Worm (Caenorhabditis elegans): ENCODE measurements around the gene nuo-5.

Gene nuo-5

ce11 chrV:2683497-2683896 is 15.3 kb upstream of the nuo-5 start:
- no peak for TF ChIP-seq spr-3 (GFP tag; optimal IDR thresholded peaks at IDR 0.05)
- TF ChIP-seq nhr-28 (tag; optimal IDR thresholded peaks at IDR 0.05): peak; percentile 92

ce11 chrV:2684227-2684626 is 14.5 kb upstream of the nuo-5 start:
- TF ChIP-seq dpl-1 (GFP tag; optimal IDR thresholded peaks at IDR 0.05) (no peak), set-16 (GFP tag; IDR thresholded peaks at IDR 0.05) (no peak), aha-1 (tag) (peak; percentile 96), ceh-62 (tag; optimal IDR thresholded peaks at IDR 0.05) (no peak)

- no peak for TF ChIP-seq spr-1 (tag; optimal IDR thresholded peaks at IDR 0.05)
- TF ChIP-seq F10B5.3 (tag; optimal IDR thresholded peaks at IDR 0.05): no peak
- TF ChIP-seq saeg-2 (GFP tag; IDR thresholded peaks at IDR 0.05): no peak
- TF ChIP-seq lim-7 (GFP tag; IDR thresholded peaks at IDR 0.05): no peak
- TF ChIP-seq tra-1 (GFP tag; IDR thresholded peaks at IDR 0.05): peak; percentile 6; the same call in 1 of the 2 replicates
- no peak for TF ChIP-seq nhr-11 (tag; optimal IDR thresholded peaks at IDR 0.05)
- TF ChIP-seq zfp-3 (GFP tag; conservative IDR thresholded peaks at IDR 0.05): no peak
- no peak for TF ChIP-seq F44E2.7 (GFP tag; IDR thresholded peaks at IDR 0.05)
Measured at ce11 chrV:2688562-2688961, 10.2 kb upstream of the nuo-5 start.

- no peak for TF ChIP-seq zip-11 (GFP tag; IDR thresholded peaks at IDR 0.05)
- peak; percentile 59 for TF ChIP-seq set-16 (GFP tag; IDR thresholded peaks at IDR 0.05)
Measured at ce11 chrV:2690478-2690877, 8.3 kb upstream of the nuo-5 start.

ce11 chrV:2690948-2691347 is 7.8 kb upstream of the nuo-5 start:
- no peak for TF ChIP-seq dmd-6 (GFP tag; IDR thresholded peaks at IDR 0.05)
- no peak for TF ChIP-seq nhr-11 (tag; optimal IDR thresholded peaks at IDR 0.05)
- TF ChIP-seq Y48G9A.11 (GFP tag; IDR thresholded peaks at IDR 0.05): no peak
- TF ChIP-seq nhr-28 (tag; optimal IDR thresholded peaks at IDR 0.05): no peak
- no peak for TF ChIP-seq cey-2 (tag; optimal IDR thresholded peaks at IDR 0.05; ENCODE audit: borderline replicate concordance, insufficient read depth)
- no peak for TF ChIP-seq madf-9 (GFP tag; conservative IDR thresholded peaks at IDR 0.05)
- no peak for TF ChIP-seq mxl-3 (GFP tag; optimal IDR thresholded peaks at IDR 0.05)
- no peak for TF ChIP-seq ces-1 (GFP tag; optimal IDR thresholded peaks at IDR 0.05)

ce11 chrV:2691703-2692102 is 7.1 kb upstream of the nuo-5 start:
- peak; percentile 60 for TF ChIP-seq lin-38 (GFP tag; IDR thresholded peaks at IDR 0.05)

- no peak for TF ChIP-seq lin-1 (GFP tag; IDR thresholded peaks at IDR 0.05)
- TF ChIP-seq unc-62 (GFP tag; optimal IDR thresholded peaks at IDR 0.05 in 1 of 2): no peak
- no peak for TF ChIP-seq unc-62 (tag; optimal IDR thresholded peaks at IDR 0.05)
- peak; percentile 54 for TF ChIP-seq dve-1 (tag; optimal IDR thresholded peaks at IDR 0.05; ENCODE audit: insufficient read depth)
- TF ChIP-seq Y5F2A.4 (GFP tag; optimal IDR thresholded peaks at IDR 0.05): no peak
- no peak for TF ChIP-seq F37D6.2 (tag; optimal IDR thresholded peaks at IDR 0.05)
- no peak for TF ChIP-seq daf-12 (tag; optimal IDR thresholded peaks at IDR 0.05)
- TF ChIP-seq ZK546.5 (tag; optimal IDR thresholded peaks at IDR 0.05): no peak
- TF ChIP-seq hlh-30 (tag; optimal IDR thresholded peaks at IDR 0.05; ENCODE audit: insufficient read depth): peak; percentile 78
- peak; percentile 11 for TF ChIP-seq unc-130 (GFP tag; optimal IDR thresholded peaks at IDR 0.05)
- no peak for TF ChIP-seq fkh-10 (GFP tag; optimal IDR thresholded peaks at IDR 0.05)
- TF ChIP-seq hif-1 (tag; optimal IDR thresholded peaks at IDR 0.05): peak in 1 of 2 experiments; percentile 53
- TF ChIP-seq T20F7.1 (GFP tag; optimal IDR thresholded peaks at IDR 0.05): no peak
- no peak for TF ChIP-seq daf-19 (GFP tag; conservative IDR thresholded peaks at IDR 0.05)
- no peak for TF ChIP-seq aha-1 (tag)
- TF ChIP-seq F10B5.3 (tag; optimal IDR thresholded peaks at IDR 0.05): no peak
- peak; percentile 55 for TF ChIP-seq ama-1 (optimal IDR thresholded peaks at IDR 0.05)
- TF ChIP-seq hlh-11 (tag; optimal IDR thresholded peaks at IDR 0.05): peak; percentile 44
- no peak for TF ChIP-seq madf-5 (GFP tag; IDR thresholded peaks at IDR 0.05)
- peak; percentile 17 for TF ChIP-seq F49E8.2 (tag; optimal IDR thresholded peaks at IDR 0.05; ENCODE audit: borderline replicate concordance)
- 0 out of 2 replicates have a peak, but pooled peaks have one; percentile 21 for TF ChIP-seq lim-7 (GFP tag; IDR thresholded peaks at IDR 0.05)
- TF ChIP-seq nhr-77 (tag; optimal IDR thresholded peaks at IDR 0.05): peak; percentile 72
Measured at ce11 chrV:2694389-2694788, 4.4 kb upstream of the nuo-5 start, which contains the start of gene Y45G12B.2. Gene Y45G12B.2 (plus strand): TSS chrV:2694771.

All from whole organism, L4 larva.